Fruit fly (Drosophila melanogaster) S2 (cell line): ENCODE data around the gene Nup98-96.

Experiments used
- CG8478 ChIP-seq: fragments of >200 bp; optimal IDR thresholded peaks from 2 replicates; lab custom pipeline; 2018
- CTCF ChIP-seq, 2 experiments: fragments of >200 bp; optimal IDR thresholded peaks; 2 replicates each; lab custom pipeline; 2018

Nup98-96 gene

dm6 chr3R:23781466-23781935, at the start of gene Nup98-96, which contains the start of gene mbc:
Gene Nup98-96 (minus strand): TSS chr3R:23781621.
Gene mbc (plus strand): TSS chr3R:23781765.
- TF ChIP-seq CG8478 (no peak), CTCF (optimal IDR thresholded peaks at IDR 0.05; lab: Kevin White, UChicago) (no peak)

dm6 chr3R:23827093-23827492, 45.7 kb upstream of the Nup98-96 start:
- TF ChIP-seq CTCF (optimal IDR thresholded peaks at IDR 0.05; lab: Kevin White, UChicago), result no peak
- TF ChIP-seq CG8478, result no peak

- TF ChIP-seq CTCF (optimal IDR thresholded peaks at IDR 0.05; lab: Kevin White, UChicago) (no peak), CG8478 (no peak)
These were observed 42.3 kb upstream of the Nup98-96 start for dm6 chr3R:23823678-23824077.

DNA sequence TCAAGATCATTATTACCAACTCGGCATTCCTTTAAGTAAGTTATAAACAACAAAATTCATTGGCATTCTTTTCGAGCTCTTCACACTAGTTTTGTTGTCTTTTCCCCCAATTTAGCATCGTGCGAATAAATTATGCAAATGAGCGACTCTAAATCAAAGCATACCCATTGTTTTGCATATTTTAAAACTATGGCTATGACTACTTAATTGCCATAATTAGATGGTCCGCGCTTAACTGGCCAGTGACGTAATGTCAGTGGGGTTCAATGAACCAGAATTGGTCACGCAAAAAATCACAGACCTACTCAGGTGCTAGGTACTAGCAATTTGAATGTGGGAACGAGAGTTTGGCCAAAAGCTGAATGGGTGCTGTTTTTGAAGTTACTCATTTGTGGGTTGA, 41.5 kb upstream of the Nup98-96 start:
- TF ChIP-seq CTCF (optimal IDR thresholded peaks at IDR 0.05; lab: Kevin White, UChicago), result no peak
- TF ChIP-seq CG8478, result no peak

DNA sequence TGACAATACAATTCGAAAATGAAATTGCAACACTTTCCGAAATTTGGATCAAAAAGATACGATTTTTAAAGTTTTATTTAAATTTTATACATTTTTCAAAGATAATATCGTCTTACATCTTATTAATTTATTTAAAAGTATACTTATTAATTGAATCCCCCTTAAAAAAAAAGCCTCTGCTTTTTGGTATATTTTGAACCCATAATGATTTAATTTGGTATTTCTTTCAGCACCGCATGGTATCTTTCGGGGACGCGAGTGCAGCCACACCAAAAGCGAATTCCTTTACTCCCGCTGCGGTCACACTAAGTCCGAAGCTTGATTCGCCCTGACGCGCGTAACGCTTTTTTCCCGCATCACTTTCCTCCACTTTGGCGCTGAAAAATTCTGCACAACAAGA, 38.9 kb upstream of the Nup98-96 start:
- no peak for TF ChIP-seq CTCF (optimal IDR thresholded peaks at IDR 0.05; lab: Kevin White, UChicago)
- TF ChIP-seq CG8478, result no peak

DNA sequence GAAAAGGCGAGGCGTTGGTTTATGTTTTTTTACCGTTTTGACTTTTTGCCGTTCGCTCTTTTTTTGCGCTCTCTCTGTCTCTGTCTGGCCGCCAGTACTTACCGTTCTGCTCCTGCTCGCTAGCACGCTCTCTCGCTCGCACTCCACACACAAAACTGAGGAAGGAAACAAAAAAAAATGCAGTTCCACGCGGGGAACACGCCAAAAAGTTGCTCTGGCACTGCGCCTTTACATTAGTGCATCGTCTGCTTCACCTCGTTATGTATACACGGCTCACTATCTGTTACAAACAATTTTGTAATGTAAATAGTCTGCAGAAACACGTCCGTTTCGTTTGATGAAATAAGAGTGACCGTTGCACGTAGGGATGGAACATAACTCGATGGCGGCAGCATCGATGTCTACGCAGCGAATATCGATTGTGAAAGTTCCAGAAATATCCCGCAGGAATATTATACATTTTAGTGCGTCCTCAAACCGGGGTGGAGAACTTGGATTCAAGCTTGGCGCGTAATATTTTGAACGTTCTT, 37.5 kb upstream of the Nup98-96 start, which contains the start of the genes CG33111 and eIF4G2:
CG33111 (minus strand) TSS at position 359 of the 530 bp plus-strand sequence.
eIF4G2 (minus strand) TSS at position 359 of the 530 bp plus-strand sequence.
- TF ChIP-seq CTCF (optimal IDR thresholded peaks at IDR 0.05; lab: Kevin White, UChicago), result peak; percentile 73 to 75
- TF ChIP-seq CG8478, result no peak

dm6 chr3R:23817566-23818202, 36.3 kb upstream of the Nup98-96 start:
- TF ChIP-seq CTCF (optimal IDR thresholded peaks at IDR 0.05; lab: Kevin White, UChicago) (no peak), CG8478 (no peak)

DNA sequence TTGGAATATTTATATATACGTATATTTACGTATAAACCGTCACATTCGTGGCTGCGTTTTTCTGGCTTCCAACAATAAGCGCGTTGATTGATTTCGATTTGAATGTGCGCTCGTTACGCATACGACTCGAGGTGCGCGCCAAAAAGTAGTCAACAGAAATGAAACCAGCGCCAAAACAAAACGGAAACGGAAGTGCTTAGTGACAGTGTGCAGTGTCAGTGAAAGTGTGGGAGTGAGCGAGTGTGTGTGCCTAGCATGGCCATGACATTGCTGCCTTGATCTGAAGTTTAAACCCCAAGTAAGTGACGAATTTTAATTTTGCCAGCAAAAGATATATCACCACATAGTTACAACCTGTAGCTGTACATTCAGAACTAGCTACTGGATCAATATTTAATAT, 22.2 kb upstream of the Nup98-96 start, which contains the start of gene CG34355:
CG34355 (plus strand) TSS at position 192 of the 400 bp plus-strand sequence.
- TF ChIP-seq CTCF (optimal IDR thresholded peaks at IDR 0.05; lab: Kevin White, UChicago), result no peak
- no peak for TF ChIP-seq CG8478

DNA sequence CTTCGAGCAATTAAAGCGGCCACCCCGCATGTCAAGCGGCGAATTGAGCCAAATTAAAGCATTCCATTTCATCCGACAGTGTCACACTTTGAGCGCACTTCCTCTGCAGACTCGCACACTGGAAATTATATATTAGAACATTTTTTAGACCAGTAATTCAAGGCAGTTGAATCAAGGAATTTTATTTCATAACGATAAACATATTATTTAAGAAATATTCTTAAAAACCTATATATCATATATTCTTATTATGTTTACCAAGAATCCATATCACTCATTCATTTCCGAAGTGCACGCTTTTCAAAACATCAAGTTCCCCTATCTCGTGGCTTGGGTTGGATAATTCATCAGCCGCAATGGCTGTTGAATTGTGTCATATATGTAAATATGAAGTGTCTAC, 10.1 kb upstream of the Nup98-96 start:
- TF ChIP-seq CG8478 (no peak), CTCF (optimal IDR thresholded peaks at IDR 0.05; lab: Kevin White, UChicago) (no peak)

DNA sequence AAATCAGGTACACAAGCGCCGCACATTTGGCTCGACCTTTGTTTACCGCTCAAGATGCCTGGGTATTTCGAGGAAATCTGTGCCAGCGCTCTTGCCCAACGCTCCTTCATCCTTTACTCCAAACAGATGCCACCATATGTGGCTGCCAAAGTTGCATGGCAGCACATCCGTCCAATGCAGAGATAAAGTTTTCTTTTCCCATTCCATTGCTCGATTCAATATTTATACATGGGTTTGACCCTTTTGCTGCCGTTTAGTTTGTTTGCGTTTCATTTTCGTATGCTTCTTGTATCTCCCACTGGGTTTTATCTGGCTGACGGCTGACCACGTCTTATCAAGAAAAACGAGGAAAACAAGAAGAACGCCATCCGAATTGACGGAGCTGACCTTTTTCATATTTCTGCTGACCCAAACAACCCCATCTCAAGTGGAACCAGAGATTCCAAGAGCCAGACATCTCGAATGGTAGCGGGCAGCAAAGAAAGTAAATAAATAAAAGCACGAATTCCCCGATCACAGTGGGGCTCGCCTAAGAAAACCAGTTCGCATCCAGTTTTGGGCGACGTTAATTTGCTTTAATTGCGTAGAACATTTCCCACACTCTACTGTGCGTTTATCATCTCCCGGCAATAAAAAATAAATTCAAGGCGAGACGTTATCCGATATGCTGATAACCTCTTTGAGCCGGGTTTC, 9.2 kb upstream of the Nup98-96 start:
- no peak for TF ChIP-seq CG8478
- TF ChIP-seq CTCF (optimal IDR thresholded peaks at IDR 0.05; lab: Kevin White, UChicago), result no peak

- no peak for TF ChIP-seq CTCF (optimal IDR thresholded peaks at IDR 0.05; lab: Kevin White, UChicago)
- TF ChIP-seq CG8478, result no peak
These were observed 8.2 kb upstream of the Nup98-96 start for dm6 chr3R:23789584-23789983.

- no peak for TF ChIP-seq CG8478
- no peak for TF ChIP-seq CTCF (optimal IDR thresholded peaks at IDR 0.05; lab: Kevin White, UChicago)
These were observed 7.1 kb upstream of the Nup98-96 start for dm6 chr3R:23788406-23789021.

DNA sequence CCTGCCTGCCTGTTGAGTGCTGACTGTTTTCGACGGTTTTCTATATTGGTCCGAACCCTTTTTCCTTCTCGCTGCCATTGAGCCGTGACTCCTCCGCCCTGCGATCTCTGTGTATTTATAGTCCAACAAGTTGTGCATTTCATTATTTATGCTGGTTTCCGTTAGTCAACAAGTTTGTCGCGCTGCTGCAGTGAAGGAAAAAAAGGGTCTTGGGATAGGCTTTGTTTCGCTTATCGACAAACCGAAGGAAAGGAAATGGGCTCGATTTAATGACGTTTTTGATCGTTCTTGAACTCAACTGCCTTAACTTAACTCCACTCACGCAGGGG, 6.2 kb upstream of the Nup98-96 start:
- TF ChIP-seq CTCF (optimal IDR thresholded peaks at IDR 0.05; lab: Kevin White, UChicago), result no peak
- TF ChIP-seq CG8478, result no peak

DNA sequence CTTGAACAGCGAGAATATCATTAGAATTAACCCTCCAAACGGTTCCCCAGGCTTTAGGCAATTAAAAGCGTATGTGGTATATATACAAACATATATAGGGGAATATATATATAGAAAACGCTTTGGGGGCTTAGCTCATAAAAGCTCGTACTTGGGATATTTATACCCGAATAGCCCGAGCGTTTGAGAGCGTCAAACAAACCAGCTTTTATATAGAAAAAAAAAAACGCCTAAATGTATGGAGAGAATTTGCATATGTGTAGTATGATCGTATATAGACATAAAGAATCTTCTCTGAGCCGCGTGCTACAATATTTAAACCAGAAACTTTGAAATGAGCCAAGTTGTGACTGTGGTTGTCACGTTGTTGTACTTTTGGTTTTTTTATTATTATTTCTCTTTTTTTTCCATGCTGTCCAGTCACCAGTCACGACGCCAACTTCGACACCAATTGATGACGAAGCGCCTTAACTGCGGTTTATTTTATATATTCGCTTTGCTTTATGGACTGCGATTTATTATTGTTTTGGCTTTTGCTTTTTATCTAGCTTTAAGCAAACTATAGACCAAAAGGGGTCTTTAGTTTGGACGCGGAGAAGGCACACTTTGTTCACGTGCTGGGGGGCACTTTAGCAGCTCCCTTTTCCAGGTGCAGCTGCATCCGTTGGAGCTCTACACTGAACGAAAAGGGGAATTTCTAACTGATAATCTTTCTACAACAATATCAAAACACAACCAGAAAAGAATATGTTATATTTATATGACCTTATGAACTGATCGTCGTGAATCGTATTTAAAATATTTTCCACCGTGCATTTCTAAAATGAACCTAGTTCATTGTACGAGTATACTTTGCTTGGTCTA, 5.6 kb upstream of the Nup98-96 start:
- TF ChIP-seq CTCF (optimal IDR thresholded peaks at IDR 0.05; lab: Kevin White, UChicago) (no peak), CG8478 (no peak)
